Worm (Caenorhabditis elegans) whole organism, L1 larva: ENCODE results near the gene hlh-3.

Source experiments
- ama-1 ChIP-seq: fragments of 150-350 bp; optimal IDR thresholded peaks from 2 replicates; lab custom pipeline; 2014
- lin-35 ChIP-seq, 2 experiments: fragments of 150-350 bp; optimal IDR thresholded peaks; 2 replicates each; lab custom pipeline; 2014; ENCODE audit warnings: missing biosample characterization in 2 of 2, missing genetic modification characterization in 2 of 2, missing genetic modification reagents in 2 of 2
- mef-2 ChIP-seq: fragments of 150-350 bp; optimal IDR thresholded peaks from 2 replicates; lab custom pipeline; 2014; ENCODE audit warnings: missing biosample characterization, missing genetic modification characterization

DNA sequence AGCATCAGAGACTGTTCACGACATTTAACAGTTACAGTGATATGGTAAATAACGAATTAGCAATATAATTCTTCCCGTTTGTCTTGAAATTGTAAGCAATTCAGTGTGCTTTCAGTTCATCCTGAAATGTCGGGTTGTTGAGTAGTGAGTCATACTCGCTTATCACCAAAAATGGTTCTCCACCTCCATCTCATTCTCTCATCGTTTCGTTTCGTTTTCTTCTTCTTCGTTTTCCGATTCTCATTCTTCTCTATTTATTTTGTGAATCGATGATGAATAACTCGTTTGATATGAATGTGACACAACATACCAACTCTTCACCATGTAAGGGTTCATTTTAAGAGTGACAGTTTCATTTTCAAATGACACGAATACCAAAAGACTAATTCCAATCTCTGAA lies 30.0 kb downstream of the hlh-3 start:
- TF ChIP-seq lin-35 (GFP tag; optimal IDR thresholded peaks at IDR 0.05; lab: Kevin White, UChicago) (peak in 1 of 2 experiments; percentile 42), mef-2 (tag; lab: Kevin White, UChicago) (no peak), ama-1 (lab: Kevin White, UChicago) (no peak)
